Worm (Caenorhabditis elegans) whole organism, late embryonic: ENCODE results near the gene F15E6.6.

Experiments used
- C38D4.7 ChIP-seq: fragments of 200-800 bp; sonication (Bioruptor generic); optimal IDR thresholded peaks from 2 replicates; lab custom pipeline; 2018; ENCODE audit warnings: mild to moderate bottlenecking, missing genetic modification characterization, moderate library complexity, missing compliant biosample characterization
- F13H6.1 ChIP-seq: sonication (generic microtip); optimal IDR thresholded peaks from 2 replicates; lab custom pipeline; 2016; ENCODE audit warnings: missing genetic modification characterization, missing compliant biosample characterization
- K02D7.2 ChIP-seq: sonication (generic microtip); optimal IDR thresholded peaks from 2 replicates; lab custom pipeline; 2017; ENCODE audit warnings: mild to moderate bottlenecking, missing genetic modification characterization, missing compliant biosample characterization
- ceh-14 ChIP-seq: sonication (generic microtip); optimal IDR thresholded peaks from 2 replicates; lab custom pipeline; 2016; ENCODE audit warnings: missing genotype, missing genetic modification characterization, missing compliant biosample characterization
- ceh-19 ChIP-seq: fragments of 200-800 bp; sonication (Bioruptor generic); optimal IDR thresholded peaks from 2 replicates; lab custom pipeline; 2018; ENCODE audit warnings: mild to moderate bottlenecking, missing genetic modification characterization, missing compliant biosample characterization
- ceh-2 ChIP-seq: sonication (generic microtip); optimal IDR thresholded peaks from 2 replicates; lab custom pipeline; 2016; ENCODE audit warnings: missing genotype, missing genetic modification characterization, missing compliant biosample characterization
- ceh-22 ChIP-seq: sonication (generic microtip); optimal IDR thresholded peaks from 2 replicates; lab custom pipeline; 2017; ENCODE audit warnings: missing biosample characterization, missing genetic modification characterization
- ceh-24 ChIP-seq: sonication (generic microtip); optimal IDR thresholded peaks from 2 replicates; lab custom pipeline; 2016; ENCODE audit warnings: mild to moderate bottlenecking, missing genetic modification characterization, missing compliant biosample characterization
- ceh-30 ChIP-seq: fragments of 150-350 bp; optimal IDR thresholded peaks from 2 replicates; lab custom pipeline; 2014; ENCODE audit warnings: missing biosample characterization, missing genetic modification characterization
- ceh-45 ChIP-seq: fragments of 200-800 bp; sonication (Bioruptor generic); IDR thresholded peaks from 2 replicates; pipeline ENCODE4 v1.3.6; 2022; ENCODE audit warnings: missing genetic modification reagents, missing genetic modification characterization, missing compliant biosample characterization
- che-1 ChIP-seq: sonication (generic microtip); optimal IDR thresholded peaks from 2 replicates; lab custom pipeline; 2016; ENCODE audit warnings: mild to moderate bottlenecking, missing genetic modification characterization, missing compliant biosample characterization
- dmd-4 ChIP-seq: sonication (generic microtip); optimal IDR thresholded peaks from 2 replicates; lab custom pipeline; 2016; ENCODE audit warnings: borderline replicate concordance, missing genetic modification characterization, missing compliant biosample characterization
- dve-1 ChIP-seq: sonication (generic microtip); optimal IDR thresholded peaks from 2 replicates; lab custom pipeline; 2017; ENCODE audit warnings: antibody characterized with exemption, mild to moderate bottlenecking, missing genetic modification characterization, missing compliant biosample characterization
- elt-4 ChIP-seq: sonication (generic microtip); optimal IDR thresholded peaks from 2 replicates; lab custom pipeline; 2016; ENCODE audit warnings: missing genetic modification characterization, missing compliant biosample characterization
- ets-4 ChIP-seq: sonication (generic microtip); optimal IDR thresholded peaks from 2 replicates; lab custom pipeline; 2016; ENCODE audit warnings: missing genetic modification characterization, missing compliant biosample characterization
- fax-1 ChIP-seq: sonication (generic microtip); optimal IDR thresholded peaks from 2 replicates; lab custom pipeline; 2016; ENCODE audit warnings: missing genotype, missing genetic modification characterization, missing compliant biosample characterization
- fkh-6 ChIP-seq: sonication (generic microtip); optimal IDR thresholded peaks from 2 replicates; lab custom pipeline; 2016; ENCODE audit warnings: missing genetic modification characterization, missing compliant biosample characterization
- gmeb-2 ChIP-seq: sonication (generic microtip); optimal IDR thresholded peaks from 2 replicates; lab custom pipeline; 2016; ENCODE audit warnings: missing genetic modification characterization, inconsistent platforms, missing compliant biosample characterization
- hlh-13 ChIP-seq: fragments of 200-800 bp; sonication (Bioruptor generic); optimal IDR thresholded peaks from 2 replicates; lab custom pipeline; 2018; ENCODE audit warnings: mild to moderate bottlenecking, missing genetic modification characterization, missing compliant biosample characterization
- hlh-30 ChIP-seq: sonication (generic microtip); optimal IDR thresholded peaks from 2 replicates; lab custom pipeline; 2017; ENCODE audit warnings: antibody characterized with exemption, missing genetic modification characterization, missing compliant biosample characterization; ENCODE audit not compliant: insufficient read depth
- hlh-6 ChIP-seq: sonication (generic microtip); optimal IDR thresholded peaks from 2 replicates; lab custom pipeline; 2016; ENCODE audit warnings: missing genotype, missing genetic modification characterization, missing compliant biosample characterization
- hlh-8 ChIP-seq: sonication (generic microtip); optimal IDR thresholded peaks from 2 replicates; lab custom pipeline; 2016; ENCODE audit warnings: missing genotype, missing genetic modification characterization, missing compliant biosample characterization
- lim-6 ChIP-seq: sonication (generic microtip); optimal IDR thresholded peaks from 2 replicates; lab custom pipeline; 2016; ENCODE audit warnings: missing genetic modification characterization, missing compliant biosample characterization
- madf-2 ChIP-seq: sonication (generic microtip); optimal IDR thresholded peaks from 2 replicates; lab custom pipeline; 2017; ENCODE audit warnings: missing genetic modification characterization, missing compliant biosample characterization
- mec-3 ChIP-seq: sonication (generic microtip); optimal IDR thresholded peaks from 2 replicates; lab custom pipeline; 2016; ENCODE audit warnings: borderline replicate concordance, missing genetic modification characterization, missing compliant biosample characterization
- nhr-232 ChIP-seq: sonication (generic microtip); optimal IDR thresholded peaks from 2 replicates; lab custom pipeline; 2016; ENCODE audit warnings: missing genetic modification characterization, missing compliant biosample characterization
- odd-2 ChIP-seq: sonication (generic microtip); optimal IDR thresholded peaks from 2 replicates; lab custom pipeline; 2017; ENCODE audit warnings: antibody characterized with exemption, mild to moderate bottlenecking, missing genetic modification characterization, missing compliant biosample characterization
- pag-3 ChIP-seq: sonication (generic microtip); optimal IDR thresholded peaks from 2 replicates; lab custom pipeline; 2016; ENCODE audit warnings: missing compliant biosample characterization, missing genetic modification characterization, borderline replicate concordance
- pha-4 ChIP-seq: fragments of 150-350 bp; optimal IDR thresholded peaks from 2 replicates; lab custom pipeline; 2018; ENCODE audit warnings: missing biosample characterization, missing genetic modification reagents, missing genetic modification characterization
- ref-2 ChIP-seq: sonication (generic microtip); optimal IDR thresholded peaks from 2 replicates; lab custom pipeline; 2016; ENCODE audit warnings: missing genetic modification characterization, missing compliant biosample characterization
- rnt-1 ChIP-seq: sonication (generic microtip); optimal IDR thresholded peaks from 2 replicates; lab custom pipeline; 2016; ENCODE audit warnings: missing genetic modification characterization, missing compliant biosample characterization
- sdc-2 ChIP-seq: sonication (generic microtip); optimal IDR thresholded peaks from 2 replicates; lab custom pipeline; 2016; ENCODE audit warnings: missing genotype, missing genetic modification characterization, missing compliant biosample characterization
- tbx-2 ChIP-seq: sonication (generic microtip); optimal IDR thresholded peaks from 2 replicates; lab custom pipeline; 2016; ENCODE audit warnings: missing genetic modification characterization, missing compliant biosample characterization
- tbx-7 ChIP-seq: sonication (generic microtip); optimal IDR thresholded peaks from 2 replicates; lab custom pipeline; 2016; ENCODE audit warnings: missing genotype, missing genetic modification characterization, missing compliant biosample characterization
- ttx-3 ChIP-seq: sonication (generic microtip); optimal IDR thresholded peaks from 2 replicates; lab custom pipeline; 2016; ENCODE audit warnings: missing genetic modification reagents, missing genetic modification characterization, missing compliant biosample characterization
- unc-3 ChIP-seq, 2 experiments: fragments of 200-800 bp in 1 of 2; sonication (Bioruptor generic) in 1 of 2; sonication (generic microtip) in 1 of 2; conservative IDR thresholded peaks in 1 of 2; optimal IDR thresholded peaks in 1 of 2; 2 replicates each; pipeline versions ENCODE4 v1.3.6 to Lab custom; 2016 to 2022; ENCODE audit warnings: missing compliant biosample characterization in 2 of 2, missing genetic modification characterization in 2 of 2, missing genetic modification reagents in 1 of 2
- unc-42 ChIP-seq: sonication (generic microtip); optimal IDR thresholded peaks from 2 replicates; lab custom pipeline; 2016; ENCODE audit warnings: missing genotype, missing genetic modification characterization, missing compliant biosample characterization
- unc-55 ChIP-seq: sonication (generic microtip); optimal IDR thresholded peaks from 2 replicates; lab custom pipeline; 2017; ENCODE audit warnings: missing biosample characterization, missing genetic modification reagents, missing genetic modification characterization
- zip-5 ChIP-seq: sonication (generic microtip); optimal IDR thresholded peaks from 2 replicates; lab custom pipeline; 2016; ENCODE audit warnings: missing genetic modification characterization, missing compliant biosample characterization
- ztf-16 ChIP-seq: sonication (generic microtip); optimal IDR thresholded peaks from 2 replicates; lab custom pipeline; 2017; ENCODE audit warnings: missing genetic modification characterization, missing compliant biosample characterization

The F15E6.6 gene

DNA sequence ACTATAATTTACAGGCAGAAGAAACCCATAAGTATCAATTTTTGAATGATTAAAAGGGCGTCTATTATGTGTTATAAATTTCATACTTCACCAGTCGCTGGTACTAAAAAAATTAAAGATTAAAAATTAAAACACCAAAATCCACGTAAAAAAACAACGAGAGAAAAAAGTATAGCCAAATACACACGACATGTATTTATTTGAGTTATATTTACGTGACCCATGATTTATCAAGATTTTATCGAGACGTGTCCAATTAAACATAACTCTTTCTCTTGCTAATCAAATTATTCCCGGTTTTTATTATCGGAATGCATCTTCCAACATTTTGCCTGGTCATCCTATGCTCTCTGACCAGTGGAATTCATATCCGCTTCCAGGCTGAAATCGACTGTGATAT, 16.6 kb downstream of the F15E6.6 start, which contains the start of gene F36A4.4:
Gene F36A4.4, plus strand, starts transcription at position 301 of the 400 bp plus-strand sequence.
- TF ChIP-seq pha-4 (tag; lab: Kevin White, UChicago) (no peak), ref-2 (tag; lab: Kevin White, UChicago) (no peak), fax-1 (tag; lab: Kevin White, UChicago) (no peak), mec-3 (tag; lab: Kevin White, UChicago) (no peak), dmd-4 (no peak), che-1 (no peak), F13H6.1 (tag; lab: Kevin White, UChicago) (no peak), pag-3 (tag; lab: Kevin White, UChicago) (no peak), madf-2 (no peak), ceh-2 (tag; lab: Kevin White, UChicago) (no peak), ceh-22 (tag; lab: Kevin White, UChicago) (no peak), lim-6 (no peak), ceh-45 (GFP tag; lab: Robert Waterston, UW) (no peak), nhr-232 (tag; lab: Kevin White, UChicago) (no peak), gmeb-2 (no peak), ttx-3 (tag; lab: Kevin White, UChicago) (no peak), fkh-6 (tag; lab: Kevin White, UChicago) (no peak), tbx-2 (tag; lab: Kevin White, UChicago) (no peak), hlh-8 (tag; lab: Kevin White, UChicago) (no peak), hlh-30 (tag; lab: Kevin White, UChicago) (no peak)

DNA sequence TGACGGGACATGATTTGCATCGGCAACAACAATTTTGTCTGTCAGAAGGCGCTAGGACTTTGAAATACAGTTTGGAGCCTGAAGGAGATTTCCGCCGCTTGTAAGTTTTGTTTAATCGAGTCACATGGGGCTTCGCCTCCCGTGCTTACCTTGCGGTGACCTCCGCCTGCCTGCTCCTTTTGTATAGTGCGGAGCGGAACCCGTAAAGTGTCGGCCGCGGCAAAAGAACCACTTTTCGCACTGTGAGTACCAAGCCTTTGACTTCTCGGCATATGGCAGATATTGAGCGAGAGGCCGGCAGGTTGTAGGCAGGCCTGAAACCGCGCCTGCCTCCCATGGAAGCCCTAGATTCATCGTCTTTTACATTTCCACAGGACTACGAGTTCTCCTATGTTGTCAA, 18.0 kb downstream of the F15E6.6 start:
- no peak for TF ChIP-seq ceh-19 (GFP tag; lab: Kevin White, UChicago)
- no peak for TF ChIP-seq odd-2 (tag; lab: Kevin White, UChicago)
- no peak for TF ChIP-seq ets-4 (tag; lab: Kevin White, UChicago)
- TF ChIP-seq ztf-16 (tag; lab: Kevin White, UChicago) = no peak
- TF ChIP-seq sdc-2 (tag; lab: Kevin White, UChicago) = no peak
- no peak for TF ChIP-seq elt-4 (tag; lab: Kevin White, UChicago)
- TF ChIP-seq ceh-30 (tag; lab: Kevin White, UChicago) = no peak
- TF ChIP-seq hlh-13 (GFP tag; lab: Kevin White, UChicago) = no peak
- TF ChIP-seq pha-4 (tag; lab: Kevin White, UChicago) = no peak
- TF ChIP-seq mec-3 (tag; lab: Kevin White, UChicago) = no peak

DNA sequence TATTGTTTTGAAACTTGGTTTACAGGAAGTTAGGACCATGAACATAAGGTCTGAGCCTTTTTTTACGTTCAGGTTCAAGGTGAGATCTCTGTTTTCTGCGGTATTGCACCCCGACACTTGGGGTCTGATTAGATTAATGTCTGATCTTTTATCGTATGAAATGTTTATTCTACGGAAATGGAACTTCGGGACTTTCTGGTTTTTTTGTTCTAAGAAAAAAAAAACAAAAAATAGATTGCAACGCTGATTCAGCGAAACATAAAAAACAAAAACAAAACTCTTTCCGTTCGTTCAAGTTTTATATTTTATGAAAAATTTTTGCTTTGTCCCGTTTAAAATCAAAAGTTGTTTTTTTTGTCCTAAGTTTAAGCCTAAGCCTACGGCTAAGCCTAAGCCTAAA, 18.7 kb downstream of the F15E6.6 start, which contains the start of gene F36A4.5:
Gene F36A4.5, plus strand, starts transcription at position 301 of the 400 bp plus-strand sequence.
- no peak for TF ChIP-seq unc-42 (tag; lab: Kevin White, UChicago)
- no peak for TF ChIP-seq unc-3 (GFP tag; conservative IDR thresholded peaks at IDR 0.05; lab: Robert Waterston, UW)
- no peak for TF ChIP-seq unc-3 (tag; optimal IDR thresholded peaks at IDR 0.05; lab: Kevin White, UChicago)
- no peak for TF ChIP-seq ceh-19 (GFP tag; lab: Kevin White, UChicago)
- no peak for TF ChIP-seq odd-2 (tag; lab: Kevin White, UChicago)
- TF ChIP-seq hlh-30 (tag; lab: Kevin White, UChicago) = no peak
- TF ChIP-seq mec-3 (tag; lab: Kevin White, UChicago) = no peak
- no peak for TF ChIP-seq zip-5
- TF ChIP-seq unc-55 (GFP tag; lab: Kevin White, UChicago) = no peak
- TF ChIP-seq F13H6.1 (tag; lab: Kevin White, UChicago) = no peak
- TF ChIP-seq C38D4.7 (GFP tag; lab: Kevin White, UChicago) = no peak
- no peak for TF ChIP-seq ceh-14 (tag; lab: Kevin White, UChicago)
- no peak for TF ChIP-seq dve-1 (tag; lab: Kevin White, UChicago)
- TF ChIP-seq K02D7.2 = no peak
- TF ChIP-seq hlh-6 (tag; lab: Kevin White, UChicago) = no peak
- no peak for TF ChIP-seq rnt-1 (tag; lab: Kevin White, UChicago)
- no peak for TF ChIP-seq tbx-7 (tag; lab: Kevin White, UChicago)
- TF ChIP-seq ceh-24 (tag; lab: Kevin White, UChicago) = no peak
